Worm (Caenorhabditis elegans): Measurements from ENCODE around the gene puf-6.
A peak's percentile ranks its signal among the peaks of the same experiment; 100 is the strongest.

puf-6 gene

DNA sequence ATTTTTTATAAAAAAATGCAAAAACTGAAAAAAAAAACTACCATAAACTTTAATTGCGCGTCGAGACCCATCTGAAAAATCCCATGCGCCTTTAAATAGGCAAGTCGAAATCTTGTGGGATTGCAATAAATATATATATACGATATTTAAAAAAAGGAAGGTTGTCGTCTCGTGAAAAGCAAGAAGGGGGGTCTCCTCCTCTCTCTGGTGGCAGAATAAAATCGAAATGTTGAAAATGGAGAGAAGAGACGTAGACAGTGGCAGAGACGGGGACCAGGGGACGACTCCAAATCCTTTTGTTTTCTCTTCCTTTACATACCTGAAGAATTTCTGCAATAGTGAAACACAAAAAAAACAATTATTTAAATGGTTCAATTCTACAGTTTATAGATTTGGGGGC lies 29.3 kb downstream of the puf-6 start, which contains the start of gene F18A11.5:
Gene F18A11.5 (minus strand): TSS at position 321 of the 400 bp plus-strand sequence.
- TF ChIP-seq ztf-11 (tag; optimal IDR thresholded peaks at IDR 0.05) (no peak), fkh-2 (tag; optimal IDR thresholded peaks at IDR 0.05) (no peak), lin-39 (tag; optimal IDR thresholded peaks at IDR 0.05) (peak; percentile 5), nfya-1 (tag; optimal IDR thresholded peaks at IDR 0.05; ENCODE audit: insufficient read depth) (peak; percentile 12), ceh-28 (tag; optimal IDR thresholded peaks at IDR 0.05) (peak; percentile 5), elt-3 (tag; optimal IDR thresholded peaks at IDR 0.05) (no peak)

DNA sequence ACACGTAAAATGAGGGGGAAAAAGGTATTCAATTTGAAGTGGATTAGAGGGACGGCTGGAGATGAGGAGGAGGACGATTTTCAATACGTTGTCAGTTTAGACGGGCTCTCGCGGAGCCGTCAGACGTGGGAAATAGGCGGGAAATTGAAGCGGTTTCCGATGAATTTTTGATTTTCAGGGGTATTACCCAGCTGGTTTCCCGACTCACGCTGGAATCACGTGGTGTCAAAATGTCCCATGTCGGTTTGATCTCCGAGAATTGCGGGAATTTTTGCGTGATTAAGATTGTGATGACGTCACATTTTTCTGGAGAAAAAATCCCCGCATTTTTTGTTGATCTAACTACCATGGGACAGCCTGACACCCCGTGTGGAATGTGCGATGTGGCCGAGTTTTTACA lies 30.6 kb downstream of the puf-6 start:
- TF ChIP-seq lin-15B (tag; optimal IDR thresholded peaks at IDR 0.05) (no peak), ztf-4 (tag; optimal IDR thresholded peaks at IDR 0.05) (no peak), snpc-4 (tag; optimal IDR thresholded peaks at IDR 0.05) (no peak), ceh-9 (tag; optimal IDR thresholded peaks at IDR 0.05) (no peak), elt-2 (tag; optimal IDR thresholded peaks at IDR 0.05) (no peak), fos-1 (tag; optimal IDR thresholded peaks at IDR 0.05) (no peak), nhr-12 (tag; optimal IDR thresholded peaks at IDR 0.05) (no peak), hmg-11 (tag; optimal IDR thresholded peaks at IDR 0.05) (no peak), nhr-67 (tag; optimal IDR thresholded peaks at IDR 0.05) (no peak), R02D3.7 (tag; optimal IDR thresholded peaks at IDR 0.05) (no peak), skn-1 (tag; optimal IDR thresholded peaks at IDR 0.05) (no peak), ama-1 (optimal IDR thresholded peaks at IDR 0.05) (no peak), nhr-43 (tag; optimal IDR thresholded peaks at IDR 0.05; ENCODE audit: poor library complexity, severe bottlenecking) (no peak), eor-1 (tag; optimal IDR thresholded peaks at IDR 0.05) (no peak), fkh-2 (tag; optimal IDR thresholded peaks at IDR 0.05) (no peak), elt-3 (tag; optimal IDR thresholded peaks at IDR 0.05) (no peak)

DNA sequence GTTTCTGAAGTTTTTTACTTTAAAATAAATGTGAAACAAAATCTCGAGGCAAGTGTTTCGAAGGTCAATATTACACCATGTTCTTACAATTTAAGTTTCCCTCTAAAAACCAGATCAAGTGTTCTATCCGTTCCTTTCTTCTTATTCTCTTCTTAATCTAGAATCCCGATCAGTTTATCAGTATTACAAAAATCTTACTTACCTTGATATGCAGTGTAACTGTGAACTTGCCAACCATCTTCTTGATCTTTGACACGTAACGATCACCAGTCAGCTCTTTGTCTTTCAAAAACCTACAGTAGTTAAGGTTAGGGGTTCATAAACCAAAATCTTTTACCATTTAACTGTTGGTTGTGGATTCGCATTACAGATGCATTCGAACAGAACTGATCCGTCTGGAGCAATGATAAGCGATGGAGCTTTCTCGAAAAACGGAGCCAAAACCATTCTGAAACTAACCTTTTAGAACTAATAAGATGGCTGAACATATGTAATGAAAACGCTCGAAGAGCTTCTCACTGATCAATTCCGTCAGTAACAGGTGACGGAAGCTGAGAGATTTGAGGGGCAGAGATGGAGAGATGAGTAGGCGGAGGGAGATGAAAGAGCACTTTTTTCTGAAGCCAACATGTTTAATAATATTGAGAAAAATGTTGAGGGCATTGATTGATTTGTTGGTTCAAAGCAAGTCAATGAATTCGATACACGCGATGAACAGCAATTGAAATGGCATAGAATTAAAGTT lies 35.4 kb downstream of the puf-6 start, which contains the start of gene oig-2:
Gene oig-2 (minus strand): TSS at position 448 of the 745 bp plus-strand sequence.
- TF ChIP-seq elt-1 (tag; optimal IDR thresholded peaks at IDR 0.05) (peak; percentile 85), ZK546.5 (tag; optimal IDR thresholded peaks at IDR 0.05) (no peak), fkh-2 (tag; optimal IDR thresholded peaks at IDR 0.05) (no peak), nhr-76 (tag; optimal IDR thresholded peaks at IDR 0.05) (no peak), egl-27 (tag; optimal IDR thresholded peaks at IDR 0.05) (no peak), eor-1 (tag; optimal IDR thresholded peaks at IDR 0.05) (no peak), hmg-11 (tag; optimal IDR thresholded peaks at IDR 0.05) (no peak), fos-1 (tag; optimal IDR thresholded peaks at IDR 0.05) (no peak), nhr-43 (tag; optimal IDR thresholded peaks at IDR 0.05; ENCODE audit: poor library complexity, severe bottlenecking) (no peak), nhr-12 (tag; optimal IDR thresholded peaks at IDR 0.05) (no peak), nhr-25 (tag; optimal IDR thresholded peaks at IDR 0.05) (peak; percentile 43), lin-39 (tag; optimal IDR thresholded peaks at IDR 0.05) (no peak), ztf-11 (tag; optimal IDR thresholded peaks at IDR 0.05) (no peak), nhr-67 (tag; optimal IDR thresholded peaks at IDR 0.05) (no peak), elt-2 (tag; optimal IDR thresholded peaks at IDR 0.05) (no peak), zag-1 (tag; optimal IDR thresholded peaks at IDR 0.05) (no peak)

DNA sequence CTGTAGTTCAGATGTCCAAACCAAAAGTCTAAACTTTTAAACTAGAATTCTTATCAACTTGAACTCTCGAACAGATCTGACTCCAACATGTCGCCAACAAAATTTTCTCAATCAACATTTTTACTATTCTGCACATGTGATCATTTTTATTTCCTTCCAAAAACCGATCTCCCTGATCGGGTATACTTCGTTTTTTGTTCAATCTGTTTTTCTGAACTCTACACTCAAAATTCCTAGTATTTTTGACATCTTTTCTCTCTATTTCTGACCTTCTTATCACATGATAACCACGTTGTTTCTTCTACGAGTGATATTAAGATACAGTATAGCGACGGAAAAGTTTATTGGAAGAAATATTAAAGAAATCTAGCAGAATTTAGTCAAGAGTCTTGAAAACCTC lies 37.0 kb downstream of the puf-6 start:
- TF ChIP-seq nhr-23 (tag; optimal IDR thresholded peaks at IDR 0.05), result peak; percentile 20
- TF ChIP-seq pqm-1 (tag; optimal IDR thresholded peaks at IDR 0.05), result peak; percentile 62
- peak; percentile 84 for TF ChIP-seq elt-2 (tag; optimal IDR thresholded peaks at IDR 0.05)
- peak; percentile 14 for TF ChIP-seq nhr-43 (tag; optimal IDR thresholded peaks at IDR 0.05; ENCODE audit: poor library complexity, severe bottlenecking)
- no peak for TF ChIP-seq nfya-1 (tag; optimal IDR thresholded peaks at IDR 0.05; ENCODE audit: insufficient read depth)

DNA sequence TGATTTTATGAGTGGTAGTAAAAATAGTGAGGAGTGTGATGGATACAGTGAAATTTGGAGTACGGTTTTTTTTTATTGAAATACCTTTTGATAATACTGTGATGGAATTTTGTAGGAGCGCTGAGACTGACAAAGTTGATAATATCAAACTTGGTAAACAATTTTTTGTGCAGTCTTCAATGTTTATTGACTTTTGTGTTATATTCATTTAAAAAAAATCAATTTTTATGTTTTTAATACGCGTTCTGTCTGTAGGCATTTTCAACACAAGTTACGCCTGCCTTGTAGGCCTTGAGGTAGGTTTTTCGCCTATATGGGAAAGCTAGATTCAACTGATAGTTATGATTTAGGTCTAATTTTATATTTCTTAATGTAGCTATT lies 38.4 kb downstream of the puf-6 start:
- TF ChIP-seq snpc-4 (tag; optimal IDR thresholded peaks at IDR 0.05), result no peak
- no peak for TF ChIP-seq nhr-25 (tag; optimal IDR thresholded peaks at IDR 0.05)
- TF ChIP-seq nhr-67 (tag; optimal IDR thresholded peaks at IDR 0.05), result no peak
- TF ChIP-seq ceh-82 (tag; optimal IDR thresholded peaks at IDR 0.05), result no peak
- TF ChIP-seq elt-2 (tag; optimal IDR thresholded peaks at IDR 0.05), result peak; percentile 45
- peak; percentile 30 for TF ChIP-seq pha-4 (tag; optimal IDR thresholded peaks at IDR 0.05)
- no peak for TF ChIP-seq ztf-4 (tag; optimal IDR thresholded peaks at IDR 0.05)
- TF ChIP-seq unc-62 (GFP tag; optimal IDR thresholded peaks at IDR 0.05), result no peak
